Worm (Caenorhabditis elegans): ENCODE measurements around the gene twk-5.

Gene twk-5

DNA sequence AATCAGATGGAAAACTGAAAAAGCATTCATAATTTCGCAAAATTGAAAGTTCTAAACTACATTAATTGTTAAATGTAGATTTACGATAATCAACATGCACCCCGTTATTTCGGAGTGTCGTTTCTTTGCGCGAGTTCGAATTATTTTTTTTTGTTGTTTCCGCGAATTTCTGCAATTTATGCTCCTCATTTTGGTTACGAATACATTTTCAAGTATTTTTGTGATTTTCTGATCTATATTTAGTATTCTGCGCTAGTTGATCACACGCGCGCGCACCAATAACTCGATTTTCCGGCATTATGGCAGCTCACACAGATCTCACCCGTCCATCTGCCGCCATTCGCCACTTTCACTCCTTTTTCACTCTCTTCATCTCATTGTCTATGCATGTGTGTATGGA lies 44.8 kb downstream of the twk-5 start, which contains the start of gene VW02B12L.2 (continued):
- TF ChIP-seq lin-15B (tag; optimal IDR thresholded peaks at IDR 0.05) (peak; percentile 46), R02D3.7 (tag; optimal IDR thresholded peaks at IDR 0.05) (peak; percentile 85), ceh-82 (tag; optimal IDR thresholded peaks at IDR 0.05) (no peak), ceh-16 (tag; optimal IDR thresholded peaks at IDR 0.05) (no peak), eor-1 (tag; optimal IDR thresholded peaks at IDR 0.05) (no peak), lin-39 (tag; optimal IDR thresholded peaks at IDR 0.05) (peak; percentile 67), aly-2 (tag; optimal IDR thresholded peaks at IDR 0.05) (no peak), ztf-11 (tag; optimal IDR thresholded peaks at IDR 0.05) (no peak), fkh-2 (tag; optimal IDR thresholded peaks at IDR 0.05) (no peak)

DNA sequence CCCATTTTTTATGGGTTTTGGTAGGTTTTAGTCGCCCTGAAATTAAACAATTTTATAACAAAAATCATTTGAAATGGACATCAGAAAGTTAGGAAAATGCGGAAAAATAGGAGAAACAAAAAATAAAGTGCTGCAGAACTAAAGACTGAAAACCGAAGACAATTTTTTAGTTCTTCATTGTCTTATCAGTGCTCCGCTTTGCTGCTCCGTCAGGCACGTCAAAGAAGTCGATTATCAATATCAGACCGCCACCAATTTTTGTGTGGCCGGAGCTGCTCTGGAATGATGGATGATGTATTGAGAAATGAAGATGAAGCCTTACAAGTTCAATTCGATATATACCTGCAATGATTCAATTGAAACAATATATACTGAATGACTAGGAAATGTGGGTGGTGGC lies 46.7 kb downstream of the twk-5 start, which contains the start of gene vha-6:
Gene vha-6, minus strand, starts transcription at position 36 of the 400 bp plus-strand sequence.
- TF ChIP-seq elt-2 (tag; optimal IDR thresholded peaks at IDR 0.05) (peak; percentile 83), pqm-1 (tag; optimal IDR thresholded peaks at IDR 0.05) (peak; percentile 69), jun-1 (tag; optimal IDR thresholded peaks at IDR 0.05) (no peak)

DNA sequence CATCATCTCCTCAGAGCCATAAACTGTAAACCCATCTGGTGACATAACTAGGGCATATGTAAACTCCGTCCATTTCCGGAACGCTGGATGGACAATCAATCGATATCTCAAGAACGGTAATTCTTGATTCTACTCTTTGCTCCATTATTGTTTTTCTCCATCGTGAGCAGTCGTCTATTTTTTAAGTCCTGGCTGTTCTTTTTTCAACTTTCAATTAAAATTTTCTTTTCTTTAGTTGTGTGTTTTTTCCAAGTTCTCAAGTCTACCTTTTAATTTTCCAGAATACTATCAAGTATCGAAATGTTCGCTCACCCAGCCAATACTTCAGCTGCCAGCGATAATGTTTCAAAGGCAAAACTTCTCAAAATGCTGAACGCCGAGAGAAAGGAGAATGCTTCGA lies 51.2 kb downstream of the twk-5 start, which contains the start of gene C05D12.5:
Gene C05D12.5, plus strand, starts transcription at position 301 of the 400 bp plus-strand sequence.
- TF ChIP-seq nhr-25 (tag; optimal IDR thresholded peaks at IDR 0.05) (no peak), nhr-76 (tag; optimal IDR thresholded peaks at IDR 0.05) (no peak), fos-1 (tag; optimal IDR thresholded peaks at IDR 0.05) (no peak), sea-2 (GFP tag; optimal IDR thresholded peaks at IDR 0.05) (no peak)
